Worm (Caenorhabditis elegans) whole organism, L4 larva: ENCODE measurements around the gene gtsf-1.

ENCODE experiments used
- F26F4.8 ChIP-seq: fragments of 200-800 bp; sonication (Bioruptor generic); conservative IDR thresholded peaks from 2 replicates; pipeline ENCODE4 v1.3.6; 2022; ENCODE audit warnings: missing genetic modification characterization, missing compliant biosample characterization
- ZK337.2 ChIP-seq: fragments of 200-800 bp; sonication (Bioruptor generic); IDR thresholded peaks from 2 replicates; pipeline ENCODE4 v1.3.6; 2022; ENCODE audit warnings: missing genetic modification reagents, missing genetic modification characterization, missing compliant biosample characterization
- aha-1 ChIP-seq: fragments of 150-350 bp; peaks from one replicate; lab custom pipeline; 2014; ENCODE audit warnings: missing biosample characterization, missing genetic modification characterization
- ama-1 ChIP-seq: fragments of 150-350 bp; optimal IDR thresholded peaks from 2 replicates; lab custom pipeline; 2014; ENCODE audit warnings: inconsistent platforms, mixed read lengths
- arid-1 ChIP-seq: fragments of 200-800 bp; sonication (Bioruptor generic); conservative IDR thresholded peaks from 2 replicates; pipeline ENCODE4 v1.3.6; 2022; ENCODE audit warnings: missing genetic modification reagents, missing genetic modification characterization, missing compliant biosample characterization
- ceh-28 ChIP-seq: fragments of 150-350 bp; optimal IDR thresholded peaks from 2 replicates; lab custom pipeline; 2014; ENCODE audit warnings: missing biosample characterization, missing genetic modification reagents, missing genetic modification characterization
- ceh-62 ChIP-seq: sonication (generic microtip); optimal IDR thresholded peaks from 2 replicates; lab custom pipeline; 2017; ENCODE audit warnings: missing biosample characterization, missing genetic modification characterization
- ceh-82 ChIP-seq: sonication (generic microtip); optimal IDR thresholded peaks from 2 replicates; lab custom pipeline; 2017; ENCODE audit warnings: missing biosample characterization, missing genetic modification characterization
- ces-1 ChIP-seq: fragments of 150-350 bp; sonication (generic microtip); optimal IDR thresholded peaks from 4 replicates; lab custom pipeline; 2014; ENCODE audit warnings: missing biosample characterization, missing genetic modification reagents, missing genetic modification characterization
- cey-2 ChIP-seq: sonication (generic microtip); optimal IDR thresholded peaks from 3 replicates; lab custom pipeline; 2017; ENCODE audit warnings: missing genetic modification characterization, mild to moderate bottlenecking, missing compliant biosample characterization, antibody characterized with exemption, borderline replicate concordance; ENCODE audit not compliant: insufficient read depth
- ctbp-1 ChIP-seq: fragments of 200-800 bp; sonication (Bioruptor generic); IDR thresholded peaks from 2 replicates; pipeline ENCODE4 v1.3.6; 2022; ENCODE audit warnings: missing genetic modification reagents, missing genetic modification characterization, missing compliant biosample characterization
- daf-12 ChIP-seq: fragments of 150-350 bp; optimal IDR thresholded peaks from 2 replicates; lab custom pipeline; 2014; ENCODE audit warnings: missing biosample characterization, missing genetic modification reagents, missing genetic modification characterization
- daf-19 ChIP-seq: fragments of 200-800 bp; sonication (Bioruptor generic); conservative IDR thresholded peaks from 2 replicates; pipeline ENCODE4 v1.3.6; 2022; ENCODE audit warnings: missing genetic modification characterization, missing compliant biosample characterization
- dve-1 ChIP-seq: sonication (generic microtip); optimal IDR thresholded peaks from 2 replicates; lab custom pipeline; 2017; ENCODE audit warnings: antibody characterized with exemption, mild to moderate bottlenecking, missing genetic modification characterization, missing compliant biosample characterization; ENCODE audit not compliant: insufficient read depth
- egl-27 ChIP-seq: sonication (generic microtip); optimal IDR thresholded peaks from 3 replicates; lab custom pipeline; 2017; ENCODE audit warnings: missing biosample characterization, missing genetic modification reagents, missing genetic modification characterization
- fos-1 ChIP-seq: fragments of 150-350 bp; optimal IDR thresholded peaks from 2 replicates; lab custom pipeline; 2014; ENCODE audit warnings: missing biosample characterization, missing genetic modification characterization
- hif-1 ChIP-seq, 2 experiments: sonication (generic microtip); optimal IDR thresholded peaks; 2 replicates each; lab custom pipeline; 2016 to 2017; ENCODE audit warnings: missing compliant biosample characterization in 2 of 2, missing genetic modification characterization in 2 of 2, missing genetic modification reagents in 2 of 2, missing genotype in 2 of 2, mild to moderate bottlenecking in 1 of 2
- hlh-11 ChIP-seq: fragments of 200-800 bp; sonication (Bioruptor generic); optimal IDR thresholded peaks from 2 replicates; lab custom pipeline; 2018; ENCODE audit warnings: mild to moderate bottlenecking, missing genetic modification characterization, missing compliant biosample characterization
- lin-29 ChIP-seq: fragments of 200-800 bp; sonication (Bioruptor generic); IDR thresholded peaks from 2 replicates; pipeline ENCODE4 v1.3.6; 2022; ENCODE audit warnings: missing genetic modification reagents, missing genetic modification characterization, missing compliant biosample characterization
- lir-3 ChIP-seq: sonication (generic microtip); optimal IDR thresholded peaks from 2 replicates; lab custom pipeline; 2016; ENCODE audit warnings: mild to moderate bottlenecking, missing genetic modification characterization, missing compliant biosample characterization
- lsy-2 ChIP-seq, 2 experiments: fragments of 150-350 bp in 1 of 2; sonication (generic microtip) in 1 of 2; optimal IDR thresholded peaks; 2 replicates each; lab custom pipeline; 2014 to 2017; ENCODE audit warnings: missing biosample characterization in 2 of 2, missing genetic modification characterization in 2 of 2
- madf-5 ChIP-seq, 2 experiments: fragments of 200-800 bp; sonication (Bioruptor generic); IDR thresholded peaks; 2 replicates each; pipeline ENCODE4 v1.3.6; 2022; ENCODE audit warnings: missing compliant biosample characterization in 2 of 2, missing genetic modification characterization in 2 of 2
- mdl-1 ChIP-seq, 2 experiments: fragments of 150-350 bp in 1 of 2; sonication (generic microtip) in 1 of 2; optimal IDR thresholded peaks; 2 replicates each; lab custom pipeline; 2014 to 2017; ENCODE audit warnings: missing biosample characterization in 2 of 2, missing genetic modification characterization in 2 of 2
- mep-1 ChIP-seq: fragments of 150-350 bp; sonication (generic microtip); optimal IDR thresholded peaks from 3 replicates; lab custom pipeline; 2014; ENCODE audit warnings: missing biosample characterization, missing genetic modification characterization
- mxl-3 ChIP-seq: fragments of 200-800 bp; sonication (Bioruptor generic); optimal IDR thresholded peaks from 2 replicates; lab custom pipeline; 2018; ENCODE audit warnings: mild to moderate bottlenecking, missing genetic modification characterization, missing compliant biosample characterization
- nhr-25 ChIP-seq: sonication (generic microtip); optimal IDR thresholded peaks from 2 replicates; lab custom pipeline; 2017; ENCODE audit warnings: missing genetic modification characterization, mild to moderate bottlenecking, missing compliant biosample characterization, antibody characterized with exemption, moderate library complexity, borderline replicate concordance; ENCODE audit not compliant: insufficient read depth
- nhr-41 ChIP-seq: fragments of 200-800 bp; sonication (Bioruptor generic); IDR thresholded peaks from 2 replicates; pipeline ENCODE4 v1.3.6; 2022; ENCODE audit warnings: missing genetic modification reagents, missing genetic modification characterization, missing compliant biosample characterization
- nhr-42 ChIP-seq: fragments of 200-800 bp; sonication (Bioruptor generic); IDR thresholded peaks from 2 replicates; pipeline ENCODE4 v1.3.6; 2022; ENCODE audit warnings: missing genetic modification characterization, missing compliant biosample characterization
- nhr-6 ChIP-seq: fragments of 150-350 bp; optimal IDR thresholded peaks from 2 replicates; lab custom pipeline; 2014; ENCODE audit warnings: missing biosample characterization, missing genetic modification characterization
- nhr-77 ChIP-seq: fragments of 150-350 bp; optimal IDR thresholded peaks from 2 replicates; lab custom pipeline; 2014; ENCODE audit warnings: missing biosample characterization, missing genetic modification characterization
- php-3 ChIP-seq: fragments of 200-800 bp; sonication (Bioruptor generic); IDR thresholded peaks from 2 replicates; pipeline ENCODE4 v1.3.6; 2022; ENCODE audit warnings: missing genetic modification reagents, missing genetic modification characterization, missing compliant biosample characterization
- pqm-1 ChIP-seq: sonication (generic microtip); optimal IDR thresholded peaks from 2 replicates; lab custom pipeline; 2017; ENCODE audit warnings: missing biosample characterization, missing genetic modification characterization
- snpc-1.2 ChIP-seq: fragments of 200-800 bp; sonication (Bioruptor generic); IDR thresholded peaks from 2 replicates; pipeline ENCODE4 v1.3.6; 2022; ENCODE audit warnings: missing genetic modification reagents, missing genetic modification characterization, missing compliant biosample characterization
- spr-1 ChIP-seq: sonication (generic microtip); optimal IDR thresholded peaks from 2 replicates; lab custom pipeline; 2016; ENCODE audit warnings: mild to moderate bottlenecking, missing genetic modification characterization, missing compliant biosample characterization
- tra-1 ChIP-seq: fragments of 200-800 bp; sonication (Bioruptor generic); IDR thresholded peaks from 2 replicates; pipeline ENCODE4 v1.3.6; 2022; ENCODE audit warnings: missing genetic modification reagents, missing genetic modification characterization, missing compliant biosample characterization
- unc-130 ChIP-seq: sonication (generic microtip); optimal IDR thresholded peaks from 2 replicates; lab custom pipeline; 2016; ENCODE audit warnings: missing genetic modification reagents, missing genetic modification characterization, missing compliant biosample characterization
- unc-39 ChIP-seq: sonication (generic microtip); optimal IDR thresholded peaks from 2 replicates; lab custom pipeline; 2017; ENCODE audit warnings: missing biosample characterization, missing genetic modification characterization
- zip-11 ChIP-seq: fragments of 200-800 bp; sonication (Bioruptor generic); IDR thresholded peaks from 2 replicates; pipeline ENCODE4 v1.3.6; 2022; ENCODE audit warnings: missing genetic modification characterization, missing compliant biosample characterization

gtsf-1 gene

DNA sequence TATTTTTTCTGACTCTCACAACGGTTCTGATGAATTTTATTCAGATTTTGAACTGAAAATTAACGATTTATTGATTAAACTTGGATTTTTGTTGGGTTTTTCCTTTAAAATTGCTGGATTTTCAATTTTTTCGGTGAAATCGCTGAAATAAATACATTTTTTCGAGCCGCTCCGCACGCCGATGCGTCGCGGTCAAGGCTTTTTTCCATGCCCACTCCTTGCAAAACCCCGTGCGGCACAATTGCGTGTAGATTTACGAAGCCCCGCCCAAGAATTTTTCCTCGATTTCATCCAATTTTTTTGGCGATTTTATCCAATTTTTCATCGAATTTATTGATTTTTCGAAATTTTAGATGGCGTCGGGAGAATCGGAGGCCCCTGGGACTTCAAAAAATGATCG lies at the start of gene gtsf-1 (continued):
- TF ChIP-seq ceh-62 (no peak), nhr-25 (tag; lab: Kevin White, UChicago) (no peak), egl-27 (no peak)

DNA sequence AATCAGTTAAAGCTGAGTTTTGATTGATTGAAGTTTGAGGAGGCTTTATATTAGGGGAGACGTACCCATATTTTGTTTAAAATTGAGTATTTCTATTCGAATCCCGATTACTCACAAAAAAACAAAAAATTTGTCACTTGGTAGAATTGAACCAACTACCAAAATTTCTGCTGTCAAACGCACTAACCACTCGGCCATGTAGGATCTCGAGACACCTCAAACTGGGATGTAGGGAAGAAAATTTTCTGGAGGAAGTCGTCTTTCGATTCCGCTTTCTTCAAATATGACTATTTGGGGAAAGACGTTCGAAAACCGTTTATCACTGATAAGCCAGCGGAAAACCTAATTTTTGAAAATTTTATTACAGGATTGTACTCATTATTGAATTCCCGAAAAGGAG lies 47.1 kb upstream of the gtsf-1 start:
- TF ChIP-seq F26F4.8 (GFP tag; lab: Robert Waterston, UW) (0 out of 2 replicates have a peak, but pooled peaks have one; percentile 46), madf-5 (GFP tag; IDR thresholded peaks at IDR 0.05; lab: Robert Waterston, UW) (peak in 1 of 2 experiments; percentile 63; a peak in 1 of 4 replicates), snpc-1.2 (peak; percentile 97)
- TF ChIP-seq, all 104 proteins: peak for 3; not testable (repeated sequence) for 101

DNA sequence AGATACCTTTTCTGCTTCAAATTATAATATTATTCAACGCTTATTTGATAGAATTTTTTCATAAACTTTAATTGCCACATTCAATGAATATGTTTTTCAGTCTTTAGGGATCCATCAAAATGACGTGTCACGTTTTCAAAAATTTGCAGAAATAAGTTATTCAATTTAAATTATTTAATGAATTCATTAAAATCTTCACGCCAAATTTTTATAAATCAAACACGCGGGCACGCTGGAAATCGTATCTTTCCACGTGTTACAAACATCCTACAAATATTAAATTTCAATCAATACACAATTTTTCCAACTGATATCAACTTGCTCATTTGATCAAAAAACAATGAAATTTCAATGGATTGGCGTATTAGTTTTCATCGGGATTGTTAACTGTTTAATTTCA lies 43.1 kb upstream of the gtsf-1 start, which contains the start of gene Y116A8A.4:
Y116A8A.4 (plus strand) TSS at position 301 of the 400 bp plus-strand sequence.
- TF ChIP-seq php-3 (GFP tag; lab: Robert Waterston, UW) (no peak), daf-12 (tag; lab: Kevin White, UChicago) (no peak)

DNA sequence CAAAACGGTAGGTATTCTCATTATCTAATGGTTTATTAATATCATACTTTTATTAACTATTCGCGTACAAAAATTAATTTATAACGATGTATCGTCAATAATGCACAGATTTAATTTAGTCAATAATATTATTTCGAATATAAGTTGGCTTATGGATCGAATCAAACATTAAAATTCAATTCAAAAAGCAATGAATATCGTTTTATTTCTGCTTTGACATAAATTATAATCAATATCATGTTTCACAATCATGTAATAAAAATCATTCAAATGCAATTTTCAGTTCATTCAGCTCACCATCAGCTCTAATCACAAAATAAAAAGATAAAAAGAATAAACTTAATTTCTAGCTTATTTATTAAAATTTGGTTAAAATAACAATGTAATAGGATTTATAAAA lies 36.9 kb upstream of the gtsf-1 start, which contains the start of gene Y116A8A.6:
Y116A8A.6 (minus strand) TSS at position 101 of the 400 bp plus-strand sequence.
- TF ChIP-seq ctbp-1 (GFP tag; lab: Robert Waterston, UW) (no peak), unc-130 (GFP tag; lab: Kevin White, UChicago) (no peak), fos-1 (tag; lab: Kevin White, UChicago) (no peak), pqm-1 (tag; lab: Kevin White, UChicago) (no peak), ceh-82 (no peak), cey-2 (tag; lab: Kevin White, UChicago) (no peak), mxl-3 (GFP tag; lab: Kevin White, UChicago) (no peak), ces-1 (GFP tag; lab: Kevin White, UChicago) (no peak), lin-29 (GFP tag; lab: Robert Waterston, UW) (no peak), nhr-42 (no peak), ceh-28 (tag; lab: Kevin White, UChicago) (no peak), mdl-1 (tag; optimal IDR thresholded peaks at IDR 0.05; lab: Kevin White, UChicago) (no peak), tra-1 (GFP tag; lab: Robert Waterston, UW) (no peak), dve-1 (tag; lab: Kevin White, UChicago) (no peak), nhr-77 (no peak), nhr-41 (GFP tag; lab: Robert Waterston, UW) (no peak), hlh-11 (tag; lab: Kevin White, UChicago) (no peak), daf-19 (GFP tag; lab: Robert Waterston, UW) (no peak), mep-1 (no peak)

DNA sequence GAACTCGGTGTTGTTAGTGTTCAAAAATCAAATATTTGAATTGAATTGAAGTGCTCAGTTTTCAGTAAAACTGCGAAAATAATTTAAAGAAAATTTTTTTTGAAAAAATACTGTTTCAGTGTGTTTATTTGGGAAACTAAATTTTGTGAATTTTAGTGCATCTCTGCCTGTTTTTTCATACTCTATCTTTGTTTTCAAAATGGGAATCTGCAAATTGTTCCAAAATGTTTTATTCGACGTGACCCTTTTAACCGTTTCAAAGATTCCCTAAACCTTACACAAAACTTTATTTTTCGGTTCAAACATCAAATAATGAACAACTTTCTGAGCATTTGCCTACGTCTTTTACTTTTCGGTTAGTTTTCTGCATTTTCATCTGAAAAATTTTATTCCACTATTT lies 35.7 kb upstream of the gtsf-1 start, which contains the start of gene Y116A8A.7:
Y116A8A.7 (plus strand) TSS at position 301 of the 400 bp plus-strand sequence.
- TF ChIP-seq nhr-6 (tag; lab: Kevin White, UChicago) (no peak), spr-1 (tag; lab: Kevin White, UChicago) (no peak), ceh-28 (tag; lab: Kevin White, UChicago) (no peak), mdl-1 (tag; optimal IDR thresholded peaks at IDR 0.05; lab: Kevin White, UChicago) (no peak), arid-1 (GFP tag; lab: Robert Waterston, UW) (no peak), aha-1 (tag; lab: Kevin White, UChicago) (no peak), daf-19 (GFP tag; lab: Robert Waterston, UW) (no peak), ama-1 (lab: Kevin White, UChicago) (no peak), unc-39 (no peak), hif-1 (tag; optimal IDR thresholded peaks at IDR 0.05; lab: Kevin White, UChicago) (no peak), nhr-41 (GFP tag; lab: Robert Waterston, UW) (no peak), lir-3 (tag; lab: Kevin White, UChicago) (no peak), zip-11 (GFP tag; lab: Robert Waterston, UW) (no peak), lsy-2 (tag; optimal IDR thresholded peaks at IDR 0.05; lab: Kevin White, UChicago) (no peak), ZK337.2 (GFP tag; lab: Robert Waterston, UW) (no peak)
